Fruit fly (Drosophila melanogaster) whole organism, embryonic: ENCODE data around the gene orb.

Experiments used
- Abd-B ChIP-seq: fragments of 200-800 bp; sonication (Bioruptor generic); optimal IDR thresholded peaks from 2 replicates; lab custom pipeline; 2018; ENCODE audit warnings: missing biosample characterization, mild to moderate bottlenecking, missing genetic modification characterization, moderate library complexity
- Bteb2 ChIP-seq: fragments of 200-800 bp; sonication (Bioruptor generic); optimal IDR thresholded peaks from 2 replicates; lab custom pipeline; 2016; ENCODE audit warnings: missing biosample characterization, missing genetic modification characterization
- CG1024 ChIP-seq: fragments of 200-800 bp; sonication (Bioruptor generic); IDR thresholded peaks from 2 replicates; pipeline ENCODE4 v1.3.6; 2022; ENCODE audit warnings: missing biosample characterization, missing genetic modification characterization
- CG10267 ChIP-seq: fragments of 200-800 bp; sonication (Bioruptor generic); optimal IDR thresholded peaks from 2 replicates; lab custom pipeline; 2018; ENCODE audit warnings: missing biosample characterization, mild to moderate bottlenecking, missing genetic modification characterization, moderate library complexity
- CG13624 ChIP-seq: fragments of 200-800 bp; sonication (Bioruptor generic); optimal IDR thresholded peaks from 2 replicates; lab custom pipeline; 2016; ENCODE audit warnings: missing biosample characterization, missing genetic modification characterization
- CG14441 ChIP-seq: fragments of 200-800 bp; sonication (Bioruptor generic); IDR thresholded peaks from 2 replicates; pipeline ENCODE4 v1.3.6; 2022; ENCODE audit warnings: missing biosample characterization, missing genetic modification characterization
- CG15073 ChIP-seq: fragments of 200-800 bp; sonication (Bioruptor generic); optimal IDR thresholded peaks from 2 replicates; lab custom pipeline; 2016; ENCODE audit warnings: missing biosample characterization, missing genetic modification characterization
- CG16815 ChIP-seq: fragments of 200-800 bp; sonication (Bioruptor generic); optimal IDR thresholded peaks from 3 replicates; lab custom pipeline; 2017; ENCODE audit warnings: missing biosample characterization, mild to moderate bottlenecking, missing genetic modification characterization
- CG17568 ChIP-seq: fragments of 200-800 bp; sonication (Bioruptor generic); optimal IDR thresholded peaks from 2 replicates; lab custom pipeline; 2018; ENCODE audit warnings: missing biosample characterization, mild to moderate bottlenecking, missing genetic modification characterization, moderate library complexity
- CG1792 ChIP-seq: fragments of 200-800 bp; sonication (Bioruptor generic); optimal IDR thresholded peaks from 2 replicates; lab custom pipeline; 2016; ENCODE audit warnings: missing biosample characterization, missing genetic modification characterization
- CG30431 ChIP-seq: fragments of 200-800 bp; sonication (Bioruptor generic); optimal IDR thresholded peaks from 2 replicates; lab custom pipeline; 2017; ENCODE audit warnings: missing biosample characterization, missing genetic modification characterization
- CG32772 ChIP-seq: fragments of 200-800 bp; sonication (Bioruptor generic); IDR thresholded peaks from 2 replicates; pipeline ENCODE4 v1.3.6; 2022; ENCODE audit warnings: missing biosample characterization, missing genetic modification characterization
- CG4820 ChIP-seq: fragments of 200-800 bp; sonication (Bioruptor generic); optimal IDR thresholded peaks from 3 replicates; lab custom pipeline; 2016; ENCODE audit warnings: missing biosample characterization, missing genetic modification characterization
- CG6765 ChIP-seq: fragments of 200-800 bp; sonication (Bioruptor generic); optimal IDR thresholded peaks from 3 replicates; lab custom pipeline; 2017; ENCODE audit warnings: missing biosample characterization, mild to moderate bottlenecking, missing genetic modification characterization
- CG6791 ChIP-seq: fragments of 200-800 bp; sonication (Bioruptor generic); IDR thresholded peaks from 3 replicates; pipeline ENCODE4 v1.3.6; 2022; ENCODE audit warnings: missing biosample characterization, missing genetic modification characterization; ENCODE audit not compliant: partially characterized antibody
- CG9215 ChIP-seq: fragments of 200-800 bp; sonication (Bioruptor generic); IDR thresholded peaks from 2 replicates; pipeline ENCODE4 v1.3.6; 2022; ENCODE audit warnings: missing biosample characterization, missing genetic modification characterization
- CHES-1-like ChIP-seq: fragments of 200-800 bp; sonication (Bioruptor generic); optimal IDR thresholded peaks from 2 replicates; lab custom pipeline; 2016; ENCODE audit warnings: missing biosample characterization, missing genetic modification characterization
- E2f2 ChIP-seq: fragments of 200-800 bp; sonication (Bioruptor generic); IDR thresholded peaks from 2 replicates; pipeline ENCODE4 v1.3.6; 2022; ENCODE audit warnings: missing biosample characterization, missing genetic modification characterization
- HHEX ChIP-seq: fragments of 200-800 bp; sonication (Bioruptor generic); optimal IDR thresholded peaks from 3 replicates; lab custom pipeline; 2017; ENCODE audit warnings: missing biosample characterization, mild to moderate bottlenecking, missing genetic modification characterization, missing genetic modification reagents
- HLH3B ChIP-seq: fragments of 200-800 bp; sonication (Bioruptor generic); IDR thresholded peaks from 2 replicates; pipeline ENCODE4 v1.3.6; 2022; ENCODE audit warnings: missing biosample characterization, missing genetic modification characterization
- HLH4C ChIP-seq: fragments of 200-800 bp; sonication (Bioruptor generic); IDR thresholded peaks from 3 replicates; pipeline ENCODE4 v1.3.6; 2022; ENCODE audit warnings: missing biosample characterization, missing genetic modification characterization; ENCODE audit not compliant: partially characterized antibody
- Lpt ChIP-seq: fragments of >200 bp; optimal IDR thresholded peaks from 2 replicates; lab custom pipeline; 2018; ENCODE audit warnings: missing biosample characterization, missing genetic modification characterization
- NFAT ChIP-seq: fragments of 200-800 bp; sonication (Bioruptor generic); IDR thresholded peaks from 2 replicates; pipeline ENCODE4 v1.3.6; 2022; ENCODE audit warnings: missing biosample characterization, missing genetic modification characterization
- Nf-YB ChIP-seq: fragments of 200-800 bp; sonication (Bioruptor generic); optimal IDR thresholded peaks from 3 replicates; lab custom pipeline; 2019; ENCODE audit warnings: missing biosample characterization, mild to moderate bottlenecking, missing genetic modification characterization, moderate library complexity
- Oli ChIP-seq: fragments of 200-800 bp; sonication (Bioruptor generic); optimal IDR thresholded peaks from 2 replicates; lab custom pipeline; 2018; ENCODE audit warnings: missing biosample characterization, mild to moderate bottlenecking, missing genetic modification characterization, moderate library complexity
- Scr ChIP-seq: fragments of 200-800 bp; sonication (Bioruptor generic); IDR thresholded peaks from 2 replicates; pipeline ENCODE4 v1.3.6; 2022; ENCODE audit warnings: missing biosample characterization, missing genetic modification characterization; ENCODE audit not compliant: partially characterized antibody
- Sry-β ChIP-seq: fragments of 200-800 bp; sonication (Bioruptor generic); optimal IDR thresholded peaks from 2 replicates; lab custom pipeline; 2018; ENCODE audit warnings: missing biosample characterization, mild to moderate bottlenecking, missing genetic modification characterization, moderate library complexity
- YL-1 ChIP-seq: fragments of 200-800 bp; sonication (Bioruptor generic); optimal IDR thresholded peaks from 3 replicates; lab custom pipeline; 2017; ENCODE audit warnings: missing biosample characterization, mild to moderate bottlenecking, missing genetic modification characterization
- ap ChIP-seq: fragments of 200-800 bp; sonication (Bioruptor generic); IDR thresholded peaks from 2 replicates; pipeline ENCODE4 v1.3.6; 2022; ENCODE audit warnings: missing biosample characterization, missing genetic modification characterization
- ara ChIP-seq: fragments of 200-800 bp; sonication (Bioruptor generic); IDR thresholded peaks from 2 replicates; pipeline ENCODE4 v1.3.6; 2022; ENCODE audit warnings: missing biosample characterization, missing genetic modification characterization
- br ChIP-seq: fragments of >200 bp; optimal IDR thresholded peaks from 2 replicates; lab custom pipeline; 2017
- corto ChIP-seq: fragments of 200-800 bp; sonication (Bioruptor generic); optimal IDR thresholded peaks from 2 replicates; lab custom pipeline; 2016; ENCODE audit warnings: missing biosample characterization, mild to moderate bottlenecking, missing genetic modification characterization, moderate library complexity
- exex ChIP-seq: fragments of 200-800 bp; sonication (Bioruptor generic); optimal IDR thresholded peaks from 4 replicates; lab custom pipeline; 2018; ENCODE audit warnings: missing biosample characterization, mild to moderate bottlenecking, missing genetic modification characterization, moderate library complexity
- eyg ChIP-seq: fragments of 200-800 bp; sonication (Bioruptor generic); optimal IDR thresholded peaks from 3 replicates; lab custom pipeline; 2016; ENCODE audit warnings: missing biosample characterization, missing genetic modification characterization
- gcm ChIP-seq: fragments of 200-800 bp; sonication (Bioruptor generic); optimal IDR thresholded peaks from 2 replicates; lab custom pipeline; 2019; ENCODE audit warnings: missing biosample characterization, mild to moderate bottlenecking, missing genetic modification characterization, moderate library complexity
- inv ChIP-seq: fragments of 200-800 bp; sonication (Bioruptor generic); IDR thresholded peaks from 2 replicates; pipeline ENCODE4 v1.3.6; 2022; ENCODE audit warnings: missing biosample characterization, missing genetic modification characterization; ENCODE audit not compliant: partially characterized antibody
- jing ChIP-seq: fragments of 200-800 bp; sonication (Bioruptor generic); optimal IDR thresholded peaks from 2 replicates; lab custom pipeline; 2018; ENCODE audit warnings: missing biosample characterization, mild to moderate bottlenecking, missing genetic modification characterization
- knrl ChIP-seq: fragments of 200-800 bp; sonication (Bioruptor generic); IDR thresholded peaks from 3 replicates; pipeline ENCODE4 v1.3.6; 2022; ENCODE audit warnings: missing biosample characterization, missing genetic modification characterization; ENCODE audit not compliant: partially characterized antibody
- lbe ChIP-seq: fragments of 200-800 bp; sonication (Bioruptor generic); optimal IDR thresholded peaks from 2 replicates; lab custom pipeline; 2016; ENCODE audit warnings: missing biosample characterization, mild to moderate bottlenecking, missing genetic modification characterization
- lov ChIP-seq, 2 experiments: fragments of 200-800 bp in 1 of 2; fragments of >200 bp in 1 of 2; sonication (Bioruptor generic) in 1 of 2; IDR thresholded peaks in 1 of 2; optimal IDR thresholded peaks in 1 of 2; 2 replicates in 1 of 2; 3 replicates in 1 of 2; pipeline versions ENCODE4 v1.3.6 to Lab custom; 2017 to 2022; ENCODE audit warnings: missing biosample characterization in 1 of 2, missing genetic modification characterization in 1 of 2
- luna ChIP-seq: fragments of 200-800 bp; sonication (Bioruptor generic); optimal IDR thresholded peaks from 2 replicates; lab custom pipeline; 2016; ENCODE audit warnings: missing biosample characterization, missing genetic modification characterization
- maf-S ChIP-seq: fragments of 200-800 bp; sonication (Bioruptor generic); optimal IDR thresholded peaks from 2 replicates; lab custom pipeline; 2016; ENCODE audit warnings: missing biosample characterization, missing genetic modification characterization
- mld ChIP-seq: fragments of 200-800 bp; sonication (Bioruptor generic); IDR thresholded peaks from 3 replicates; pipeline ENCODE4 v1.3.6; 2022; ENCODE audit warnings: missing biosample characterization, missing genetic modification characterization; ENCODE audit not compliant: partially characterized antibody
- nau ChIP-seq: fragments of 200-800 bp; sonication (Bioruptor generic); optimal IDR thresholded peaks from 3 replicates; lab custom pipeline; 2017; ENCODE audit warnings: missing biosample characterization, mild to moderate bottlenecking, missing genetic modification characterization, missing genetic modification reagents
- onecut ChIP-seq: fragments of 200-800 bp; sonication (Bioruptor generic); IDR thresholded peaks from 2 replicates; pipeline ENCODE4 v1.3.6; 2022; ENCODE audit warnings: missing biosample characterization, missing genetic modification characterization
- sc ChIP-seq, 3 experiments: fragments of >200 bp in 2 of 3; fragments of 200-800 bp in 1 of 3; sonication (Bioruptor generic) in 1 of 3; optimal IDR thresholded peaks; 2 replicates in 2 of 3; 3 replicates in 1 of 3; lab custom pipeline; 2017; ENCODE audit warnings: mild to moderate bottlenecking in 1 of 3, missing biosample characterization in 1 of 3, missing genetic modification characterization in 1 of 3, missing genetic modification reagents in 1 of 3
- sr ChIP-seq: fragments of 200-800 bp; sonication (Bioruptor generic); IDR thresholded peaks from 3 replicates; pipeline ENCODE4 v1.3.6; 2022; ENCODE audit warnings: missing biosample characterization, missing genetic modification characterization
- tin ChIP-seq: fragments of 200-800 bp; sonication (Bioruptor generic); optimal IDR thresholded peaks from 3 replicates; lab custom pipeline; 2016; ENCODE audit warnings: missing biosample characterization, missing genetic modification characterization
- tup ChIP-seq: fragments of 200-800 bp; sonication (Bioruptor generic); optimal IDR thresholded peaks from 2 replicates; lab custom pipeline; 2016; ENCODE audit warnings: missing biosample characterization, mild to moderate bottlenecking, missing genetic modification characterization, moderate library complexity

orb gene

dm6 chr3R:23251256-23251655, 29.4 kb downstream of the orb start, which contains the start of the genes Rad60 and EloA (continued):
- TF ChIP-seq Scr (GFP tag; lab: Robert Waterston, UW) (peak; percentile 71), CG14441 (GFP tag; lab: Robert Waterston, UW) (peak; percentile 71), CG1792 (GFP tag; lab: Kevin White, UChicago) (peak; percentile 73), luna (GFP tag; lab: Kevin White, UChicago) (peak; percentile 58), knrl (GFP tag; lab: Robert Waterston, UW) (peak; percentile 64), HHEX (GFP tag; lab: Kevin White, UChicago) (peak; percentile 41), br (lab: Kevin White, UChicago) (no peak), HLH4C (GFP tag; lab: Robert Waterston, UW) (peak; percentile 65; the same call in 2 of the 3 replicates), inv (peak; percentile 37), CG16815 (GFP tag; lab: Kevin White, UChicago) (peak; percentile 38), Bteb2 (GFP tag; lab: Kevin White, UChicago) (peak; percentile 84), CG17568 (no peak), CG9215 (GFP tag; lab: Robert Waterston, UW) (peak; percentile 49), E2f2 (GFP tag; lab: Robert Waterston, UW) (peak; percentile 73), corto (GFP tag; lab: Kevin White, UChicago) (peak; percentile 1), gcm (peak; percentile 71), Abd-B (GFP tag; lab: Kevin White, UChicago) (peak; percentile 47), onecut (GFP tag; lab: Robert Waterston, UW) (peak; percentile 88), CG30431 (GFP tag; lab: Kevin White, UChicago) (peak; percentile 38), sr (GFP tag; lab: Robert Waterston, UW) (no peak), CG32772 (GFP tag; lab: Robert Waterston, UW) (peak; percentile 40; the same call in 1 of the 2 replicates), eyg (peak; percentile 59), sc (optimal IDR thresholded peaks at IDR 0.05; lab: Kevin White, UChicago) (no peak), sc (GFP tag; optimal IDR thresholded peaks at IDR 0.05; lab: Kevin White, UChicago) (peak; percentile 49), NFAT (peak; percentile 70), CG10267 (tag; lab: Kevin White, UChicago) (peak; percentile 99), ara (GFP tag; lab: Robert Waterston, UW) (0 out of 2 replicates have a peak, but pooled peaks have one; percentile 47), CG15073 (GFP tag; lab: Kevin White, UChicago) (no peak), maf-S (peak; percentile 85), CG1024 (GFP tag; lab: Robert Waterston, UW) (peak; percentile 37; the same call in 1 of the 2 replicates), jing (GFP tag; lab: Kevin White, UChicago) (peak; percentile 19), Lpt (GFP tag; lab: Kevin White, UChicago) (no peak), Oli (tag; lab: Kevin White, UChicago) (peak; percentile 59), mld (GFP tag; lab: Robert Waterston, UW) (no peak), nau (GFP tag; lab: Kevin White, UChicago) (peak; percentile 80), CHES-1-like (GFP tag; lab: Kevin White, UChicago) (peak; percentile 86), CG6791 (GFP tag; lab: Robert Waterston, UW) (peak; percentile 60), CG13624 (GFP tag; lab: Kevin White, UChicago) (peak; percentile 85), HLH3B (peak; percentile 52), exex (tag; lab: Kevin White, UChicago) (peak; percentile 33), tin (GFP tag; lab: Kevin White, UChicago) (peak; percentile 79), lov (optimal IDR thresholded peaks at IDR 0.05; lab: Kevin White, UChicago) (no peak), lov (GFP tag; IDR thresholded peaks at IDR 0.05; lab: Robert Waterston, UW) (0 out of 3 replicates have a peak, but pooled peaks have one; percentile 46), YL-1 (peak; percentile 80), CG4820 (GFP tag; lab: Kevin White, UChicago) (peak; percentile 68), tup (GFP tag; lab: Kevin White, UChicago) (peak; percentile 62), CG6765 (GFP tag; lab: Kevin White, UChicago) (peak; percentile 68), Nf-YB (peak; percentile 38), ap (GFP tag; lab: Robert Waterston, UW) (no peak), Sry-β (GFP tag; lab: Kevin White, UChicago) (peak; percentile 69), lbe (GFP tag; lab: Kevin White, UChicago) (peak; percentile 67)
